Worm (Caenorhabditis elegans): ENCODE measurements around the gene anat-1.

- TF ChIP-seq unc-62 (GFP tag; optimal IDR thresholded peaks at IDR 0.05) (no peak), lin-15B (tag; optimal IDR thresholded peaks at IDR 0.05) (no peak), skn-1 (tag; optimal IDR thresholded peaks at IDR 0.05) (no peak), zag-1 (tag; optimal IDR thresholded peaks at IDR 0.05) (no peak), snpc-4 (tag; optimal IDR thresholded peaks at IDR 0.05) (no peak), elt-3 (tag; optimal IDR thresholded peaks at IDR 0.05) (no peak)
Observed at ce11 chrIV:6770407-6770883, at the start of gene anat-1.
